Fruit fly (Drosophila melanogaster): Measurements from ENCODE around the gene Ubx.
A peak's percentile ranks its signal among the peaks of the same experiment; 100 is the strongest.

The Ubx gene

DNA sequence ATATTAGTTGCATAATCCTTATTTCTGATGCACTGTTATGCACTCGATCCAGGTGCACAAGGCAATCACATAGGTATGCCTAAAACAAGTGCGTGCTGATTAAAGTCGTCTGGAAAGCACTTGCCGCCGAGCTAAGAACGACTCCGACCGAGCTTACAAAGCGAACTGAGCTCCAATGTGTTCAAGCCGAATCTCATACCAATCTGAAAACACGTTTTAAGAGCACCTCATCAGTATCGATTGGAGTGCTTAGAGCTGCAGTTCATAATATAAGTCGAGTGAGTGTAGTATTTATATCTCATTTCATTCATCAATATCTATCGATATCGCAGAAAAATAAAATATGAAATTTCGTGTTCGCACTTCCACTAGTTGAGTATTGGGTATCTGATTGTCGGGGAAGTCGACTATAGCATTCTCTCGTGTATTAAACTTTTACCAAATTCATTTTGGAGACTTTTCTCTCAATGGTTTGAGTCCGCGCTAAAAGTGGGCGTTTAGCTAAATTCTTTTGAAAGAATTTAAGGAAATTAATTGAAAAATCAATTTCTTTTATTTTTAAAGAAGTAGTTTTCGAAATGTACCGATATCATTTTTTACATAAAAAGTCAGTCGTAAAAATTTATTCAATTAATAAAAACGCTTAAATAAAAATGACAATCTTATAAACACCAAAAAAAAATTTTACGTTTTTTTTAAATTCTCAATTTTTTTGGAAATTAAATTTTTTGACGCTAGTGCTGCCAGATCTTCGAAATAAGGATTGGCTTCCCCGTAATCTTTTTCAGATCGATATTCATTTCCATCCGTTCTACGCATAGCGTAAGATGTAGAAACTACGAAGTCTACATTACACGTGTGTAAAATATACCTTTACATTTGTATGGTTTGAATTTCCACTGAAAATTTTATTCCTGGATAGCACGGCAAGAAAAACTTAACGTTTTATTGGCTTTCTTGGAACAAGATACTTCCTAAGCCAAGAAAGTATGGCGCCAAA, 78.4 kb downstream of the Ubx start, which contains the start of gene modSP (continued):
- peak; percentile 54 for TF ChIP-seq Dref (GFP tag; IDR thresholded peaks at IDR 0.05)
- TF ChIP-seq zf30C (GFP tag; optimal IDR thresholded peaks at IDR 0.05): peak; percentile 86
- TF ChIP-seq Neu2 (GFP tag; optimal IDR thresholded peaks at IDR 0.05; ENCODE audit: borderline replicate concordance): no peak
- no peak for TF ChIP-seq CG34376 (GFP tag; optimal IDR thresholded peaks at IDR 0.05)
- TF ChIP-seq insv (GFP tag; optimal IDR thresholded peaks at IDR 0.05): peak in 1 of 2 experiments; percentile 14
- no peak for TF ChIP-seq pum (GFP tag; optimal IDR thresholded peaks at IDR 0.05)
- no peak for TF ChIP-seq org-1 (GFP tag; optimal IDR thresholded peaks at IDR 0.05)
- TF ChIP-seq CG11247 (GFP tag; IDR thresholded peaks at IDR 0.05): 0 out of 2 replicates have a peak, but pooled peaks have one; percentile 36
- peak; percentile 88 for TF ChIP-seq CTCF (GFP tag; optimal IDR thresholded peaks at IDR 0.05)
- TF ChIP-seq mld (GFP tag; IDR thresholded peaks at IDR 0.05; ENCODE audit: partially characterized antibody): peak; percentile 81; the same call in 2 of the 3 replicates
- TF ChIP-seq Hr51 (GFP tag; optimal IDR thresholded peaks at IDR 0.05): peak in 1 of 2 experiments; percentile 37
- TF ChIP-seq CG18764 (GFP tag; optimal IDR thresholded peaks at IDR 0.05): peak; percentile 94
- no peak for TF ChIP-seq CG3838 (GFP tag; optimal IDR thresholded peaks at IDR 0.05)
- TF ChIP-seq CG8089 (GFP tag; optimal IDR thresholded peaks at IDR 0.05): no peak
- TF ChIP-seq Sry-δ (GFP tag; optimal IDR thresholded peaks at IDR 0.05): peak; percentile 49
- no peak for TF ChIP-seq HmgD (GFP tag; optimal IDR thresholded peaks at IDR 0.05)
- TF ChIP-seq sna (GFP tag; IDR thresholded peaks at IDR 0.05; ENCODE audit: partially characterized antibody): peak; percentile 63; the same call in 1 of the 2 replicates
- peak; percentile 48 for TF ChIP-seq CG12659 (GFP tag; optimal IDR thresholded peaks at IDR 0.05)
- TF ChIP-seq CG10366 (GFP tag; IDR thresholded peaks at IDR 0.05): no peak
- TF ChIP-seq CG4820 (GFP tag; optimal IDR thresholded peaks at IDR 0.05): no peak
- TF ChIP-seq dmrt11E (tag; optimal IDR thresholded peaks at IDR 0.05): no peak
- TF ChIP-seq cwo (GFP tag; optimal IDR thresholded peaks at IDR 0.05): no peak
- peak; percentile 14 for TF ChIP-seq CG15696 (tag; optimal IDR thresholded peaks at IDR 0.05)
- peak; percentile 33 for TF ChIP-seq kay (GFP tag; optimal IDR thresholded peaks at IDR 0.05)
- 0 out of 2 replicates have a peak, but pooled peaks have one; percentile 52 for TF ChIP-seq CG31441 (GFP tag; IDR thresholded peaks at IDR 0.05)
- TF ChIP-seq hkb (optimal IDR thresholded peaks at IDR 0.05): peak; percentile 1
- TF ChIP-seq hkb (GFP tag; IDR thresholded peaks at IDR 0.05): peak; percentile 46; the same call in 1 of the 2 replicates
- TF ChIP-seq mirr (GFP tag; optimal IDR thresholded peaks at IDR 0.05): no peak
- peak; percentile 19 for TF ChIP-seq zen (tag; optimal IDR thresholded peaks at IDR 0.05)
- peak; percentile 39 for TF ChIP-seq D19A (tag; optimal IDR thresholded peaks at IDR 0.05)
- TF ChIP-seq CG13624 (GFP tag; optimal IDR thresholded peaks at IDR 0.05): peak; percentile 36
- TF ChIP-seq chif (GFP tag; optimal IDR thresholded peaks at IDR 0.05): peak in 1 of 2 experiments; percentile 33
- peak; percentile 74 for TF ChIP-seq Scr (GFP tag; IDR thresholded peaks at IDR 0.05; ENCODE audit: partially characterized antibody)
- TF ChIP-seq usp (GFP tag; optimal IDR thresholded peaks at IDR 0.05): no peak
- no peak for TF ChIP-seq CkIIα-i1 (GFP tag; IDR thresholded peaks at IDR 0.05)
- TF ChIP-seq CG18619 (GFP tag; optimal IDR thresholded peaks at IDR 0.05): no peak
- TF ChIP-seq kni (GFP tag; optimal IDR thresholded peaks at IDR 0.05): peak; percentile 34
- TF ChIP-seq salm (tag; optimal IDR thresholded peaks at IDR 0.05): no peak
- TF ChIP-seq psq (GFP tag; optimal IDR thresholded peaks at IDR 0.05): no peak
- peak; percentile 38; the same call in 1 of the 2 replicates for TF ChIP-seq Taf1 (GFP tag; IDR thresholded peaks at IDR 0.05)
- TF ChIP-seq CG31388 (GFP tag; optimal IDR thresholded peaks at IDR 0.05): no peak
- no peak for TF ChIP-seq dan (GFP tag; IDR thresholded peaks at IDR 0.05)
- TF ChIP-seq gsb-n (tag; optimal IDR thresholded peaks at IDR 0.05): no peak
- TF ChIP-seq CoRest (tag; optimal IDR thresholded peaks at IDR 0.05): peak; percentile 59
- no peak for TF ChIP-seq CG7928 (GFP tag; optimal IDR thresholded peaks at IDR 0.05)
- no peak for TF ChIP-seq oc (tag; optimal IDR thresholded peaks at IDR 0.05)
- TF ChIP-seq NC2β (GFP tag; optimal IDR thresholded peaks at IDR 0.05): no peak
- TF ChIP-seq NFAT (GFP tag; IDR thresholded peaks at IDR 0.05): 0 out of 2 replicates have a peak, but pooled peaks have one; percentile 32
- no peak for TF ChIP-seq CG4282 (GFP tag; optimal IDR thresholded peaks at IDR 0.05)

Measured in whole organism, embryonic.